Fruit fly (Drosophila melanogaster): ENCODE measurements around the gene CG15432.

CG15432 gene

dm6 chr2L:4440881-4441737 lies 1.0 kb upstream of the CG15432 start, which contains the start of gene CG15431 (continued):
- TF ChIP-seq CG6175 (GFP tag; IDR thresholded peaks at IDR 0.05) (no peak), Chrac-16 (GFP tag; optimal IDR thresholded peaks at IDR 0.05) (no peak), maf-S (GFP tag; optimal IDR thresholded peaks at IDR 0.05) (no peak), sima (GFP tag; optimal IDR thresholded peaks at IDR 0.05) (no peak), fd96Cb (tag; optimal IDR thresholded peaks at IDR 0.05) (peak; percentile 25), Med (GFP tag) (peak; percentile 94), ATbp (GFP tag; optimal IDR thresholded peaks at IDR 0.05) (peak; percentile 67), CG5245 (GFP tag; optimal IDR thresholded peaks at IDR 0.05) (peak; percentile 14), Hand (GFP tag; optimal IDR thresholded peaks at IDR 0.05) (peak; percentile 19), CG12104 (GFP tag; optimal IDR thresholded peaks at IDR 0.05) (peak; percentile 29), Hmr (GFP tag; optimal IDR thresholded peaks at IDR 0.05) (peak; percentile 75), CTCF (GFP tag; optimal IDR thresholded peaks at IDR 0.05) (no peak), CG5180 (GFP tag; optimal IDR thresholded peaks at IDR 0.05) (peak; percentile 59), NC2β (GFP tag; optimal IDR thresholded peaks at IDR 0.05) (no peak), Oli (tag; optimal IDR thresholded peaks at IDR 0.05) (peak; percentile 53), vfl (GFP tag; optimal IDR thresholded peaks at IDR 0.05) (peak; percentile 21), Dbx (GFP tag; IDR thresholded peaks at IDR 0.05) (peak; percentile 77; the same call in 2 of the 3 replicates), Fer2 (tag; optimal IDR thresholded peaks at IDR 0.05) (no peak), NFAT (GFP tag; IDR thresholded peaks at IDR 0.05) (peak; percentile 49), CG15269 (tag; optimal IDR thresholded peaks at IDR 0.05) (peak; percentile 65), sr (GFP tag; IDR thresholded peaks at IDR 0.05) (peak; percentile 94), pan (optimal IDR thresholded peaks at IDR 0.05) (no peak), pan (GFP tag; optimal IDR thresholded peaks at IDR 0.05 in 1 of 2, IDR thresholded peaks at IDR 0.05 in 1 of 2) (peak in 1 of 2 experiments; percentile 78), Fer1 (GFP tag; optimal IDR thresholded peaks at IDR 0.05) (peak; percentile 67), Oaz (GFP tag; IDR thresholded peaks at IDR 0.05) (peak; percentile 35; the same call in 1 of the 2 replicates), CG10267 (tag; optimal IDR thresholded peaks at IDR 0.05) (peak; percentile 37), fru (optimal IDR thresholded peaks at IDR 0.05) (no peak), nmo (GFP tag; optimal IDR thresholded peaks at IDR 0.05) (peak; percentile 31), CG18262 (tag; optimal IDR thresholded peaks at IDR 0.05) (no peak), btn (GFP tag; optimal IDR thresholded peaks at IDR 0.05) (no peak), pho (GFP tag; optimal IDR thresholded peaks at IDR 0.05) (peak; percentile 3), CG11696 (GFP tag; IDR thresholded peaks at IDR 0.05) (no peak), row (GFP tag; IDR thresholded peaks at IDR 0.05) (peak; percentile 71), CG10462 (GFP tag; optimal IDR thresholded peaks at IDR 0.05) (no peak), ap (GFP tag; IDR thresholded peaks at IDR 0.05) (no peak), CG6654 (GFP tag; optimal IDR thresholded peaks at IDR 0.05) (no peak), CG12219 (GFP tag; optimal IDR thresholded peaks at IDR 0.05) (no peak), CG7987 (GFP tag; optimal IDR thresholded peaks at IDR 0.05) (no peak), vvl (GFP tag; IDR thresholded peaks at IDR 0.05) (peak; percentile 76), CG14710 (tag; optimal IDR thresholded peaks at IDR 0.05) (no peak), bowl (GFP tag; IDR thresholded peaks at IDR 0.05) (no peak), Sox100B (GFP tag; optimal IDR thresholded peaks at IDR 0.05) (no peak), CG6813 (GFP tag; optimal IDR thresholded peaks at IDR 0.05) (peak; percentile 66), CkIIα-i1 (GFP tag; IDR thresholded peaks at IDR 0.05) (peak; percentile 65; the same call in 1 of the 2 replicates), al (GFP tag; IDR thresholded peaks at IDR 0.05) (0 out of 2 replicates have a peak, but pooled peaks have one; percentile 37), YL-1 (GFP tag; optimal IDR thresholded peaks at IDR 0.05) (no peak), gsb (GFP tag; IDR thresholded peaks at IDR 0.05) (peak; percentile 29; the same call in 1 of the 2 replicates), trem (tag; optimal IDR thresholded peaks at IDR 0.05) (no peak), CG17385 (GFP tag; optimal IDR thresholded peaks at IDR 0.05) (peak; percentile 31), prd (optimal IDR thresholded peaks at IDR 0.05) (no peak), prd (GFP tag; IDR thresholded peaks at IDR 0.05) (no peak; the same call in none of the 3 replicates)
